Worm (Caenorhabditis elegans): ENCODE results near the gene R11A8.1.

DNA sequence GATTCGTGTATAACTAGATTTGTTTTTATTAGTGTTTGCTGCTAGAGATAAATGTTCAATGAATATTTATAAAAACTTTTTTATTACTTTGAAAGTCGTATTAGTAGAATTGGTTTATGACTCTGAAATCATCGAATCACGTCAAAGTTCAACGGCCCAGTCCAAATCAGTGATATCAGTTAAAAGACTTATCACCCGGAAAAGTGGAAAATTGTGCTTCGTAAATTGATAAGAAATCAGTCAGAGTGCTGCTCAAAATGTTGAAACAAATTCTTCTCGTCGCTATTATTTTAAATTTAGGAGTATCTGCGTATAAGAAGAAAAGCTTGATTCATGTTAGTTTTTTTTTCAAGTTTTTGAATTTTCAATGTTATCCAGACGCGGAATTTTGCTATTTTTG, 31.3 kb upstream of the R11A8.1 start, which contains the start of gene R10H10.3:
- TF ChIP-seq him-1 (tag; optimal IDR thresholded peaks at IDR 0.05) (no peak), W03F9.2 (tag; optimal IDR thresholded peaks at IDR 0.05) (no peak), dao-5 (tag; optimal IDR thresholded peaks at IDR 0.05) (no peak)

All from whole organism, L4/young adult.